Fruit fly (Drosophila melanogaster) whole organism, prepupa: ENCODE data around the gene CG15221.
A peak's percentile ranks its signal among the peaks of the same experiment; 100 is the strongest.

Source experiments
- Blimp-1 ChIP-seq: fragments of 200-800 bp; sonication (Bioruptor generic); optimal IDR thresholded peaks from 3 replicates; lab custom pipeline; 2017; ENCODE audit warnings: missing biosample characterization, missing genetic modification characterization, mild to moderate bottlenecking, moderate library complexity, missing genetic modification reagents
- CG11294 ChIP-seq: fragments of 200-800 bp; sonication (Bioruptor generic); IDR thresholded peaks from 2 replicates; pipeline ENCODE4 v1.3.6; 2022; ENCODE audit warnings: missing biosample characterization, missing genetic modification characterization
- CG11762 ChIP-seq: fragments of 200-800 bp; sonication (Bioruptor generic); optimal IDR thresholded peaks from 3 replicates; lab custom pipeline; 2016; ENCODE audit warnings: missing biosample characterization, missing genetic modification characterization; ENCODE audit not compliant: insufficient read depth
- CG11902 ChIP-seq: fragments of 200-800 bp; sonication (Bioruptor generic); optimal IDR thresholded peaks from 3 replicates; lab custom pipeline; 2016; ENCODE audit warnings: missing biosample characterization, missing genetic modification characterization
- CG15336 ChIP-seq: fragments of 200-800 bp; sonication (Bioruptor generic); IDR thresholded peaks from 2 replicates; pipeline ENCODE4 v1.3.6; 2022; ENCODE audit warnings: missing biosample characterization, missing genetic modification characterization
- CG1621 ChIP-seq: fragments of 200-800 bp; sonication (Bioruptor generic); optimal IDR thresholded peaks from 3 replicates; lab custom pipeline; 2018; ENCODE audit warnings: missing biosample characterization, mild to moderate bottlenecking, missing genetic modification characterization
- CG16779 ChIP-seq: fragments of 200-800 bp; sonication (Bioruptor generic); optimal IDR thresholded peaks from 3 replicates; lab custom pipeline; 2017; ENCODE audit warnings: missing biosample characterization, mild to moderate bottlenecking, missing genetic modification characterization
- CG31627 ChIP-seq: fragments of 200-800 bp; sonication (Bioruptor generic); optimal IDR thresholded peaks from 3 replicates; lab custom pipeline; 2016; ENCODE audit warnings: missing biosample characterization, missing genetic modification characterization
- CG32006 ChIP-seq: fragments of 200-800 bp; sonication (Bioruptor generic); optimal IDR thresholded peaks from 3 replicates; lab custom pipeline; 2017; ENCODE audit warnings: missing biosample characterization, mild to moderate bottlenecking, missing genetic modification characterization
- CG3919 ChIP-seq: fragments of 200-800 bp; sonication (Bioruptor generic); optimal IDR thresholded peaks from 3 replicates; lab custom pipeline; 2016; ENCODE audit warnings: missing biosample characterization, missing genetic modification characterization
- CG4318 ChIP-seq: fragments of 200-800 bp; sonication (Bioruptor generic); optimal IDR thresholded peaks from 3 replicates; lab custom pipeline; 2017; ENCODE audit warnings: missing biosample characterization, mild to moderate bottlenecking, missing genetic modification characterization
- CG6276 ChIP-seq: fragments of 200-800 bp; sonication (Bioruptor generic); optimal IDR thresholded peaks from 2 replicates; lab custom pipeline; 2017; ENCODE audit warnings: missing biosample characterization, mild to moderate bottlenecking, missing genetic modification characterization
- CG6792 ChIP-seq: fragments of 200-800 bp; sonication (Bioruptor generic); optimal IDR thresholded peaks from 3 replicates; lab custom pipeline; 2016; ENCODE audit warnings: missing biosample characterization, missing genetic modification characterization
- CG7368 ChIP-seq: fragments of 200-800 bp; sonication (Bioruptor generic); optimal IDR thresholded peaks from 3 replicates; lab custom pipeline; 2016; ENCODE audit warnings: missing biosample characterization, missing genetic modification characterization
- CG8319 ChIP-seq: fragments of 200-800 bp; sonication (Bioruptor generic); optimal IDR thresholded peaks from 3 replicates; lab custom pipeline; 2016; ENCODE audit warnings: missing biosample characterization, missing genetic modification characterization
- CG8632 ChIP-seq: fragments of 200-800 bp; sonication (Bioruptor generic); optimal IDR thresholded peaks from 3 replicates; lab custom pipeline; 2016; ENCODE audit warnings: missing biosample characterization, missing genetic modification characterization
- CG9139 ChIP-seq: fragments of 200-800 bp; sonication (Bioruptor generic); optimal IDR thresholded peaks from 3 replicates; lab custom pipeline; 2017; ENCODE audit warnings: missing biosample characterization, mild to moderate bottlenecking, missing genetic modification characterization
- Eip78C ChIP-seq: fragments of 200-800 bp; sonication (Bioruptor generic); peaks from one replicate; lab custom pipeline; 2016; ENCODE audit warnings: missing biosample characterization, missing genetic modification characterization
- Ets21C ChIP-seq: fragments of 200-800 bp; sonication (Bioruptor generic); optimal IDR thresholded peaks from 3 replicates; lab custom pipeline; 2016; ENCODE audit warnings: missing biosample characterization, missing genetic modification characterization
- Ets96B ChIP-seq: fragments of 200-800 bp; optimal IDR thresholded peaks from 2 replicates; lab custom pipeline; 2019; ENCODE audit warnings: missing biosample characterization, mild to moderate bottlenecking, missing genetic modification characterization, moderate library complexity
- Gug ChIP-seq: fragments of 200-800 bp; sonication (Bioruptor generic); IDR thresholded peaks from 2 replicates; pipeline ENCODE4 v1.3.6; 2022; ENCODE audit warnings: missing biosample characterization, missing genetic modification characterization
- Hr38 ChIP-seq: sonication (Bioruptor generic); optimal IDR thresholded peaks from 2 replicates; lab custom pipeline; 2016; ENCODE audit warnings: missing biosample characterization, missing genetic modification characterization
- Hr39 ChIP-seq: fragments of 200-800 bp; sonication (Bioruptor generic); optimal IDR thresholded peaks from 2 replicates; lab custom pipeline; 2016; ENCODE audit warnings: missing biosample characterization, missing genetic modification characterization
- Hr4 ChIP-seq: fragments of 200-800 bp; sonication (Bioruptor generic); optimal IDR thresholded peaks from 3 replicates; lab custom pipeline; 2016; ENCODE audit warnings: missing biosample characterization, missing genetic modification characterization
- OdsH ChIP-seq: fragments of 200-800 bp; sonication (Bioruptor generic); optimal IDR thresholded peaks from 3 replicates; lab custom pipeline; 2016; ENCODE audit warnings: missing biosample characterization, missing genetic modification characterization
- Sox102F ChIP-seq: fragments of 200-800 bp; sonication (Bioruptor generic); optimal IDR thresholded peaks from 2 replicates; lab custom pipeline; 2016; ENCODE audit warnings: missing biosample characterization, mild to moderate bottlenecking, missing genetic modification characterization
- Sox14 ChIP-seq: fragments of 200-800 bp; sonication (Bioruptor generic); optimal IDR thresholded peaks from 3 replicates; lab custom pipeline; 2016; ENCODE audit warnings: missing biosample characterization, missing genetic modification characterization
- Sox15 ChIP-seq: fragments of 200-800 bp; sonication (Bioruptor generic); optimal IDR thresholded peaks from 3 replicates; lab custom pipeline; 2016; ENCODE audit warnings: missing biosample characterization, missing genetic modification characterization
- achi ChIP-seq: fragments of 200-800 bp; sonication (Bioruptor generic); optimal IDR thresholded peaks from 3 replicates; lab custom pipeline; 2016; ENCODE audit warnings: missing biosample characterization, missing genetic modification characterization
- acj6 ChIP-seq: fragments of 200-800 bp; sonication (Bioruptor generic); optimal IDR thresholded peaks from 3 replicates; lab custom pipeline; 2016; ENCODE audit warnings: missing biosample characterization, missing genetic modification characterization
- cyc ChIP-seq: fragments of 200-800 bp; sonication (Bioruptor generic); optimal IDR thresholded peaks from 3 replicates; lab custom pipeline; 2016; ENCODE audit warnings: missing biosample characterization, missing genetic modification characterization
- dac ChIP-seq: fragments of 200-800 bp; sonication (Bioruptor generic); optimal IDR thresholded peaks from 2 replicates; lab custom pipeline; 2017; ENCODE audit warnings: missing biosample characterization, mild to moderate bottlenecking, missing genetic modification characterization
- dsx ChIP-seq: fragments of 200-800 bp; optimal IDR thresholded peaks from 3 replicates; lab custom pipeline; 2019; ENCODE audit warnings: missing biosample characterization, mild to moderate bottlenecking, missing genetic modification characterization, moderate library complexity; ENCODE audit not compliant: poor library complexity, severe bottlenecking
- eg ChIP-seq: fragments of 200-800 bp; sonication (Bioruptor generic); IDR thresholded peaks from 3 replicates; pipeline ENCODE4 v1.3.6; 2022; ENCODE audit warnings: missing biosample characterization, missing genetic modification characterization
- esn ChIP-seq: fragments of 200-800 bp; sonication (Bioruptor generic); optimal IDR thresholded peaks from 2 replicates; lab custom pipeline; 2016; ENCODE audit warnings: missing biosample characterization, mild to moderate bottlenecking, missing genetic modification characterization, moderate library complexity
- fkh ChIP-seq: fragments of 200-800 bp; sonication (Bioruptor generic); optimal IDR thresholded peaks from 3 replicates; lab custom pipeline; 2017; ENCODE audit warnings: missing biosample characterization, mild to moderate bottlenecking, missing genetic modification characterization, moderate library complexity
- lz ChIP-seq: fragments of 200-800 bp; sonication (Bioruptor generic); optimal IDR thresholded peaks from 3 replicates; lab custom pipeline; 2016; ENCODE audit warnings: missing biosample characterization, missing genetic modification characterization
- net ChIP-seq: fragments of 200-800 bp; sonication (Bioruptor generic); optimal IDR thresholded peaks from 3 replicates; lab custom pipeline; 2016; ENCODE audit warnings: missing biosample characterization, missing genetic modification characterization
- pdm3 ChIP-seq: fragments of 200-800 bp; sonication (Bioruptor generic); optimal IDR thresholded peaks from 3 replicates; lab custom pipeline; 2016; ENCODE audit warnings: missing biosample characterization, missing genetic modification characterization
- salr ChIP-seq, 2 experiments: fragments of 200-800 bp; sonication (Bioruptor generic); optimal IDR thresholded peaks; 3 replicates each; lab custom pipeline; 2016 to 2018; ENCODE audit warnings: missing biosample characterization in 2 of 2, missing genetic modification characterization in 2 of 2, mild to moderate bottlenecking in 1 of 2
- spab ChIP-seq: fragments of 200-800 bp; sonication (Bioruptor generic); optimal IDR thresholded peaks from 2 replicates; lab custom pipeline; 2017; ENCODE audit warnings: missing biosample characterization, mild to moderate bottlenecking, missing genetic modification characterization, missing genetic modification reagents
- svp ChIP-seq: fragments of 200-800 bp; sonication (Bioruptor generic); peaks from one replicate; lab custom pipeline; 2016; ENCODE audit warnings: missing biosample characterization, missing genetic modification characterization
- vri ChIP-seq: fragments of 200-800 bp; sonication (Bioruptor generic); optimal IDR thresholded peaks from 3 replicates; lab custom pipeline; 2016; ENCODE audit warnings: missing biosample characterization, mild to moderate bottlenecking, missing genetic modification characterization

CG15221 gene

dm6 chrX:11729993-11730392 is 5.9 kb downstream of the CG15221 start (continued):
- TF ChIP-seq OdsH (GFP tag; lab: Kevin White, UChicago) (no peak), CG11294 (GFP tag; lab: Robert Waterston, UW) (peak; percentile 30; the same call in 1 of the 2 replicates), Eip78C (GFP tag; lab: Kevin White, UChicago) (peak; percentile 69), CG11762 (GFP tag; lab: Kevin White, UChicago) (no peak), cyc (GFP tag; lab: Kevin White, UChicago) (no peak), Ets96B (tag; lab: Kevin White, UChicago) (no peak)

dm6 chrX:11731665-11732064 is 7.6 kb downstream of the CG15221 start, which contains the start of gene inaF-C:
Gene inaF-C (minus strand): TSS chrX:11731765.
- TF ChIP-seq CG11294 (GFP tag; lab: Robert Waterston, UW), result no peak
- TF ChIP-seq achi (GFP tag; lab: Kevin White, UChicago), result no peak
- TF ChIP-seq Ets21C, result no peak
- no peak for TF ChIP-seq CG15336 (GFP tag; lab: Robert Waterston, UW)
- no peak for TF ChIP-seq Hr38
- no peak for TF ChIP-seq CG16779 (tag; lab: Kevin White, UChicago)
- no peak for TF ChIP-seq dsx (GFP tag; lab: Kevin White, UChicago)
- no peak for TF ChIP-seq CG8319 (GFP tag; lab: Kevin White, UChicago)
- TF ChIP-seq CG9139 (GFP tag; lab: Kevin White, UChicago), result no peak
- TF ChIP-seq CG1621, result no peak
- TF ChIP-seq Hr4 (GFP tag; lab: Kevin White, UChicago), result no peak

- TF ChIP-seq Sox15 (no peak), net (GFP tag; lab: Kevin White, UChicago) (no peak), Sox102F (GFP tag; lab: Kevin White, UChicago) (no peak), lz (GFP tag; lab: Kevin White, UChicago) (no peak), CG7368 (GFP tag; lab: Kevin White, UChicago) (no peak), CG6276 (no peak), salr (GFP tag; optimal IDR thresholded peaks at IDR 0.05; lab: Kevin White, UChicago) (no peak), Gug (no peak), CG6792 (no peak), dac (no peak), Blimp-1 (GFP tag; lab: Kevin White, UChicago) (no peak), CG9139 (GFP tag; lab: Kevin White, UChicago) (no peak), svp (GFP tag; lab: Kevin White, UChicago) (no peak), pdm3 (GFP tag; lab: Kevin White, UChicago) (no peak), CG11902 (no peak), CG31627 (GFP tag; lab: Kevin White, UChicago) (no peak)
Measured at dm6 chrX:11732670-11733069, 8.6 kb downstream of the CG15221 start, which contains the start of gene inaF-B. Gene inaF-B (minus strand): TSS chrX:11732770.

dm6 chrX:11733795-11734194 is 9.7 kb downstream of the CG15221 start, which contains the start of gene inaF-A:
Gene inaF-A (minus strand): TSS chrX:11733895.
- TF ChIP-seq CG1621, result no peak
- TF ChIP-seq Eip78C (GFP tag; lab: Kevin White, UChicago), result peak; percentile 18
- TF ChIP-seq CG32006 (GFP tag; lab: Kevin White, UChicago), result peak; percentile 33
- no peak for TF ChIP-seq cyc (GFP tag; lab: Kevin White, UChicago)

dm6 chrX:11736421-11736820 is 12.4 kb downstream of the CG15221 start:
- no peak for TF ChIP-seq CG9139 (GFP tag; lab: Kevin White, UChicago)
- TF ChIP-seq CG11294 (GFP tag; lab: Robert Waterston, UW), result no peak
- peak; percentile 77 for TF ChIP-seq CG15336 (GFP tag; lab: Robert Waterston, UW)
- peak; percentile 32 for TF ChIP-seq fkh (GFP tag; lab: Kevin White, UChicago)
- no peak for TF ChIP-seq CG8632 (GFP tag; lab: Kevin White, UChicago)
- no peak for TF ChIP-seq spab (GFP tag; lab: Kevin White, UChicago)
- peak; percentile 38 for TF ChIP-seq CG4318 (GFP tag; lab: Kevin White, UChicago)
- peak; percentile 52; the same call in 1 of the 3 replicates for TF ChIP-seq eg (GFP tag; lab: Robert Waterston, UW)
- peak; percentile 19 for TF ChIP-seq achi (GFP tag; lab: Kevin White, UChicago)
- peak; percentile 7 for TF ChIP-seq Sox14 (GFP tag; lab: Kevin White, UChicago)
- peak; percentile 31 for TF ChIP-seq CG3919 (GFP tag; lab: Kevin White, UChicago)
- peak; percentile 17 for TF ChIP-seq acj6
- peak; percentile 39 for TF ChIP-seq CG6276
- peak; percentile 11 for TF ChIP-seq esn (GFP tag; lab: Kevin White, UChicago)
- no peak for TF ChIP-seq CG1621
- TF ChIP-seq Hr39 (GFP tag; lab: Kevin White, UChicago), result peak; percentile 25
- no peak for TF ChIP-seq lz (GFP tag; lab: Kevin White, UChicago)
- peak; percentile 66 for TF ChIP-seq Eip78C (GFP tag; lab: Kevin White, UChicago)
- no peak for TF ChIP-seq vri
- TF ChIP-seq CG31627 (GFP tag; lab: Kevin White, UChicago), result peak; percentile 14
- TF ChIP-seq Sox102F (GFP tag; lab: Kevin White, UChicago), result peak; percentile 8
- TF ChIP-seq salr (GFP tag; optimal IDR thresholded peaks at IDR 0.05; lab: Kevin White, UChicago), result peak in 1 of 2 experiments; percentile 3
- TF ChIP-seq dac, result peak; percentile 45
